Fruit fly (Drosophila melanogaster) whole organism, embryonic: ENCODE results near the gene CG7530.
A peak's percentile ranks its signal among the peaks of the same experiment; 100 is the strongest.

ENCODE experiments used
- Aef1 ChIP-seq: fragments of 200-800 bp; sonication (Bioruptor generic); IDR thresholded peaks from 3 replicates; pipeline ENCODE4 v1.3.6; 2022; ENCODE audit warnings: missing biosample characterization, missing genetic modification characterization
- Atf-2 ChIP-seq: fragments of 200-800 bp; sonication (Bioruptor generic); optimal IDR thresholded peaks from 2 replicates; lab custom pipeline; 2016; ENCODE audit warnings: missing biosample characterization, missing genetic modification characterization
- B-H1 ChIP-seq: fragments of 200-800 bp; sonication (Bioruptor generic); IDR thresholded peaks from 3 replicates; pipeline ENCODE4 v1.3.6; 2022; ENCODE audit warnings: missing biosample characterization, missing genetic modification characterization
- Blimp-1 ChIP-seq: fragments of 200-800 bp; sonication (Bioruptor generic); optimal IDR thresholded peaks from 3 replicates; lab custom pipeline; 2018; ENCODE audit warnings: missing biosample characterization, missing genetic modification characterization, mild to moderate bottlenecking, moderate library complexity, missing genetic modification reagents
- CG10267 ChIP-seq: fragments of 200-800 bp; sonication (Bioruptor generic); optimal IDR thresholded peaks from 2 replicates; lab custom pipeline; 2018; ENCODE audit warnings: missing biosample characterization, mild to moderate bottlenecking, missing genetic modification characterization, moderate library complexity
- CG10321 ChIP-seq: fragments of 200-800 bp; sonication (Bioruptor generic); IDR thresholded peaks from 2 replicates; pipeline ENCODE4 v1.3.6; 2022; ENCODE audit warnings: missing biosample characterization, missing genetic modification characterization
- CG10431 ChIP-seq: fragments of 200-800 bp; sonication (Bioruptor generic); optimal IDR thresholded peaks from 3 replicates; lab custom pipeline; 2018; ENCODE audit warnings: missing biosample characterization, mild to moderate bottlenecking, missing genetic modification characterization
- CG10543 ChIP-seq: fragments of 200-800 bp; sonication (Bioruptor generic); optimal IDR thresholded peaks from 3 replicates; lab custom pipeline; 2017; ENCODE audit warnings: missing biosample characterization, mild to moderate bottlenecking, missing genetic modification characterization, moderate library complexity
- CG11085 ChIP-seq: fragments of 200-800 bp; sonication (Bioruptor generic); IDR thresholded peaks from 2 replicates; pipeline ENCODE4 v1.3.6; 2022; ENCODE audit warnings: missing biosample characterization, missing genetic modification characterization
- CG11093 ChIP-seq: fragments of 200-800 bp; sonication (Bioruptor generic); IDR thresholded peaks from 3 replicates; pipeline ENCODE4 v1.3.6; 2022; ENCODE audit warnings: missing biosample characterization, missing genetic modification characterization
- CG11696 ChIP-seq: fragments of 200-800 bp; sonication (Bioruptor generic); IDR thresholded peaks from 2 replicates; pipeline ENCODE4 v1.3.6; 2022; ENCODE audit warnings: missing biosample characterization, missing genetic modification characterization
- CG12071 ChIP-seq: fragments of 200-800 bp; sonication (Bioruptor generic); optimal IDR thresholded peaks from 3 replicates; lab custom pipeline; 2018; ENCODE audit warnings: missing biosample characterization, mild to moderate bottlenecking, missing genetic modification characterization
- CG14050 ChIP-seq: fragments of 200-800 bp; sonication (Bioruptor generic); IDR thresholded peaks from 3 replicates; pipeline ENCODE4 v1.3.6; 2022; ENCODE audit warnings: missing biosample characterization, missing genetic modification characterization
- CG14441 ChIP-seq: fragments of 200-800 bp; sonication (Bioruptor generic); IDR thresholded peaks from 2 replicates; pipeline ENCODE4 v1.3.6; 2022; ENCODE audit warnings: missing biosample characterization, missing genetic modification characterization
- CG1603 ChIP-seq: fragments of 200-800 bp; sonication (Bioruptor generic); optimal IDR thresholded peaks from 2 replicates; lab custom pipeline; 2019; ENCODE audit warnings: missing biosample characterization, mild to moderate bottlenecking, missing genetic modification characterization, moderate library complexity
- CG17385 ChIP-seq: fragments of 200-800 bp; sonication (Bioruptor generic); optimal IDR thresholded peaks from 3 replicates; lab custom pipeline; 2018; ENCODE audit warnings: missing biosample characterization, mild to moderate bottlenecking, missing genetic modification characterization
- CG2202 ChIP-seq: fragments of 200-800 bp; sonication (Bioruptor generic); optimal IDR thresholded peaks from 2 replicates; lab custom pipeline; 2018; ENCODE audit warnings: missing biosample characterization, mild to moderate bottlenecking, missing genetic modification characterization
- CG3407 ChIP-seq: fragments of 200-800 bp; sonication (Bioruptor generic); optimal IDR thresholded peaks from 2 replicates; lab custom pipeline; 2018; ENCODE audit warnings: missing biosample characterization, mild to moderate bottlenecking, missing genetic modification characterization
- CG4730 ChIP-seq: fragments of 200-800 bp; sonication (Bioruptor generic); IDR thresholded peaks from 2 replicates; pipeline ENCODE4 v1.3.6; 2022; ENCODE audit warnings: missing biosample characterization, missing genetic modification characterization
- CG6254 ChIP-seq: fragments of 200-800 bp; sonication (Bioruptor generic); optimal IDR thresholded peaks from 3 replicates; lab custom pipeline; 2017; ENCODE audit warnings: mild to moderate bottlenecking, missing biosample characterization, missing genetic modification reagents, missing genetic modification characterization
- CG7556 ChIP-seq: fragments of 200-800 bp; sonication (Bioruptor generic); optimal IDR thresholded peaks from 2 replicates; lab custom pipeline; 2017; ENCODE audit warnings: missing biosample characterization, mild to moderate bottlenecking, missing genetic modification characterization
- CG8281 ChIP-seq: fragments of 200-800 bp; sonication (Bioruptor generic); optimal IDR thresholded peaks from 2 replicates; lab custom pipeline; 2018; ENCODE audit warnings: missing biosample characterization, mild to moderate bottlenecking, missing genetic modification characterization, moderate library complexity
- CG8388 ChIP-seq: fragments of 200-800 bp; sonication (Bioruptor generic); optimal IDR thresholded peaks from 2 replicates; lab custom pipeline; 2019; ENCODE audit warnings: missing biosample characterization, mild to moderate bottlenecking, missing genetic modification characterization, moderate library complexity
- CG8765 ChIP-seq: fragments of 200-800 bp; sonication (Bioruptor generic); IDR thresholded peaks from 2 replicates; pipeline ENCODE4 v1.3.6; 2022; ENCODE audit warnings: missing biosample characterization, missing genetic modification characterization
- CG8924 ChIP-seq: fragments of 200-800 bp; optimal IDR thresholded peaks from 3 replicates; lab custom pipeline; 2019; ENCODE audit warnings: missing biosample characterization, mild to moderate bottlenecking, missing genetic modification characterization, moderate library complexity
- H15 ChIP-seq: fragments of 200-800 bp; sonication (Bioruptor generic); IDR thresholded peaks from 3 replicates; pipeline ENCODE4 v1.3.6; 2022; ENCODE audit warnings: missing biosample characterization, missing genetic modification characterization
- Max ChIP-seq: fragments of 200-800 bp; sonication (Bioruptor generic); optimal IDR thresholded peaks from 2 replicates; lab custom pipeline; 2016; ENCODE audit warnings: missing biosample characterization, mild to moderate bottlenecking, missing genetic modification characterization
- Myb ChIP-seq: fragments of 200-800 bp; sonication (Bioruptor generic); optimal IDR thresholded peaks from 2 replicates; lab custom pipeline; 2016; ENCODE audit warnings: missing biosample characterization, missing genetic modification characterization
- NC2β ChIP-seq: fragments of 200-800 bp; sonication (Bioruptor generic); optimal IDR thresholded peaks from 2 replicates; lab custom pipeline; 2016; ENCODE audit warnings: missing biosample characterization, missing genetic modification characterization
- Neu2 ChIP-seq: fragments of 200-800 bp; sonication (Bioruptor generic); optimal IDR thresholded peaks from 3 replicates; lab custom pipeline; 2016; ENCODE audit warnings: missing biosample characterization, missing genetic modification characterization, borderline replicate concordance
- Xrp1 ChIP-seq: fragments of 200-800 bp; sonication (Bioruptor generic); IDR thresholded peaks from 2 replicates; pipeline ENCODE4 v1.3.6; 2022; ENCODE audit warnings: missing biosample characterization, missing genetic modification characterization
- caup ChIP-seq: fragments of 200-800 bp; sonication (Bioruptor generic); optimal IDR thresholded peaks from 3 replicates; lab custom pipeline; 2017; ENCODE audit warnings: missing biosample characterization, mild to moderate bottlenecking, missing genetic modification characterization, moderate library complexity; ENCODE audit not compliant: severe bottlenecking
- corto ChIP-seq: fragments of 200-800 bp; sonication (Bioruptor generic); optimal IDR thresholded peaks from 2 replicates; lab custom pipeline; 2016; ENCODE audit warnings: missing biosample characterization, mild to moderate bottlenecking, missing genetic modification characterization, moderate library complexity
- dimm ChIP-seq: fragments of 200-800 bp; sonication (Bioruptor generic); IDR thresholded peaks from 2 replicates; pipeline ENCODE4 v1.3.6; 2022; ENCODE audit warnings: missing biosample characterization, missing genetic modification characterization
- fu2 ChIP-seq: fragments of 200-800 bp; sonication (Bioruptor generic); optimal IDR thresholded peaks from 2 replicates; lab custom pipeline; 2016; ENCODE audit warnings: missing biosample characterization, missing genetic modification characterization
- ken ChIP-seq: fragments of 200-800 bp; sonication (Bioruptor generic); IDR thresholded peaks from 3 replicates; pipeline ENCODE4 v1.3.6; 2022; ENCODE audit warnings: missing biosample characterization, missing genetic modification characterization
- lbe ChIP-seq: fragments of 200-800 bp; sonication (Bioruptor generic); optimal IDR thresholded peaks from 2 replicates; lab custom pipeline; 2016; ENCODE audit warnings: missing biosample characterization, mild to moderate bottlenecking, missing genetic modification characterization
- mirr ChIP-seq: fragments of 200-800 bp; sonication (Bioruptor generic); optimal IDR thresholded peaks from 3 replicates; lab custom pipeline; 2018; ENCODE audit warnings: missing biosample characterization, mild to moderate bottlenecking, missing genetic modification characterization
- mld ChIP-seq: fragments of 200-800 bp; sonication (Bioruptor generic); IDR thresholded peaks from 3 replicates; pipeline ENCODE4 v1.3.6; 2022; ENCODE audit warnings: missing biosample characterization, missing genetic modification characterization; ENCODE audit not compliant: partially characterized antibody
- pros ChIP-seq: fragments of 200-800 bp; sonication (Bioruptor generic); optimal IDR thresholded peaks from 3 replicates; lab custom pipeline; 2019; ENCODE audit warnings: missing biosample characterization, mild to moderate bottlenecking, missing genetic modification characterization, moderate library complexity
- pzg ChIP-seq: fragments of 200-800 bp; sonication (Bioruptor generic); optimal IDR thresholded peaks from 3 replicates; lab custom pipeline; 2018; ENCODE audit warnings: missing biosample characterization, mild to moderate bottlenecking, missing genetic modification characterization, moderate library complexity
- rib ChIP-seq: fragments of 200-800 bp; sonication (Bioruptor generic); IDR thresholded peaks from 2 replicates; pipeline ENCODE4 v1.3.6; 2022; ENCODE audit warnings: missing biosample characterization, missing genetic modification characterization
- sc ChIP-seq, 3 experiments: fragments of >200 bp in 2 of 3; fragments of 200-800 bp in 1 of 3; sonication (Bioruptor generic) in 1 of 3; optimal IDR thresholded peaks; 2 replicates in 2 of 3; 3 replicates in 1 of 3; lab custom pipeline; 2017; ENCODE audit warnings: mild to moderate bottlenecking in 1 of 3, missing biosample characterization in 1 of 3, missing genetic modification characterization in 1 of 3, missing genetic modification reagents in 1 of 3
- tx ChIP-seq: fragments of 200-800 bp; sonication (Bioruptor generic); optimal IDR thresholded peaks from 2 replicates; lab custom pipeline; 2016; ENCODE audit warnings: missing biosample characterization, missing genetic modification characterization
- vnd ChIP-seq: fragments of 200-800 bp; sonication (Bioruptor generic); IDR thresholded peaks from 3 replicates; pipeline ENCODE4 v1.3.6; 2022; ENCODE audit warnings: missing biosample characterization, missing genetic modification characterization; ENCODE audit not compliant: partially characterized antibody

CG7530 gene

dm6 chr3R:14739088-14739487, 7.8 kb upstream of the CG7530 start (continued):
- TF ChIP-seq CG10267 (tag; lab: Kevin White, UChicago), result peak; percentile 78

DNA sequence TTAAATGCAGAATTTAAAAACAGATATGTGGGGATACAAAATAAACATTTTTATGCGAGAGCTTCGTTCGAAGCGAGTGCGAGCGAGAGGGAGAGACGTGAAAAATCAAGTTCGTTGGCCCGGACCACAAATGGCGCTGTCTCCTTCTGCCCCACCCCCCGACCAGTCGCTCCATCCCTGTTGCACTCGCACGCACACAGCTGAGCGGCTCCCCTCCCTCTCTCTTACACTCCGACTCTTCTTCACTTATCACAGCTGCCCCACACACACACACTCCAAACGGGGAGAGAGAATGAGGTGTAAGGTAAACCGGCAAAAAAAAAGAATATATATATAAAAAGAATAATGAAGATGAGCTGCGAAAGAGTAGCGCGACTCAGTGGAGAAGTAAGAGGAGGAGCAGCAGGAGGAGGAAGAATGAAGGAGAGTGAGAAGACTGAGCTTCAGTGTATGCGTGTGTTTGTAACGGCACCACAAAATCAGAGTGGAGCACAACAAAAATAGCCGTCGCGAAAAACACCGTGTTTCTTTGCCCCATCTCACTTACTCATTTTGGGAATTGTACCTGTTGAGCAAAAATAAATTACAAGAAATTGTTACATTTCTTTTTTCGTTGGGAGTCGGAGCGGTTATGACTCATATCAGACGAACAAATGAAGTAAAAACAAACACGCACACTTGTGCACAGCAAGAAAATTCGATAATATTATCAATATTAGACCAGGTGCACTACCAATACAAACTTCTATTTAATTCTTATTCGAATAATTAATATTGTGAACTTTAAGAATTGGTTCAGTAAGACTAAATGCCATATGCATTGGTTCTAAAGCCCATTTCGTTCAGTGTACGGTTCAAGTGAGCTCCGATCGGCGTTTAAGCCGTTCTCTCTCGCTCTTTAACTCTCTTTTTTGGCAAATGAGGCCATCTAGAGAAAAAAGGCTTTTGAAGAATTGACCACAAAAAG, 6.9 kb upstream of the CG7530 start:
- TF ChIP-seq Xrp1 (peak; percentile 97), Neu2 (GFP tag; lab: Kevin White, UChicago) (peak; percentile 53), Blimp-1 (GFP tag; lab: Kevin White, UChicago) (peak; percentile 91), CG12071 (peak; percentile 91), CG14050 (GFP tag; lab: Robert Waterston, UW) (peak; percentile 90), fu2 (GFP tag; lab: Kevin White, UChicago) (peak; percentile 80), CG8765 (GFP tag; lab: Robert Waterston, UW) (peak; percentile 83), sc (optimal IDR thresholded peaks at IDR 0.05; lab: Kevin White, UChicago) (no peak), sc (GFP tag; optimal IDR thresholded peaks at IDR 0.05; lab: Kevin White, UChicago) (peak; percentile 89), H15 (GFP tag; lab: Robert Waterston, UW) (peak; percentile 93), Aef1 (GFP tag; lab: Robert Waterston, UW) (peak; percentile 94), CG2202 (tag; lab: Kevin White, UChicago) (peak; percentile 91), CG4730 (GFP tag; lab: Robert Waterston, UW) (peak; percentile 94), CG14441 (peak; percentile 95), ken (GFP tag; lab: Robert Waterston, UW) (peak; percentile 95), tx (GFP tag; lab: Kevin White, UChicago) (peak; percentile 91), lbe (GFP tag; lab: Kevin White, UChicago) (peak; percentile 96), NC2β (GFP tag; lab: Kevin White, UChicago) (peak; percentile 90), CG17385 (GFP tag; lab: Kevin White, UChicago) (peak; percentile 92), CG8388 (GFP tag; lab: Kevin White, UChicago) (peak; percentile 94), CG8924 (tag; lab: Kevin White, UChicago) (peak; percentile 94), caup (GFP tag; lab: Kevin White, UChicago) (peak; percentile 92), CG7556 (peak; percentile 93), CG1603 (tag; lab: Kevin White, UChicago) (peak; percentile 97), pros (GFP tag; lab: Kevin White, UChicago) (peak; percentile 38), CG11093 (peak; percentile 89), dimm (GFP tag; lab: Robert Waterston, UW) (peak; percentile 92; the same call in 1 of the 2 replicates), corto (peak; percentile 86), CG10431 (GFP tag; lab: Kevin White, UChicago) (peak; percentile 71), mirr (peak; percentile 48), CG8281 (tag; lab: Kevin White, UChicago) (peak; percentile 72), CG3407 (peak; percentile 90), mld (GFP tag; lab: Robert Waterston, UW) (no peak), pzg (GFP tag; lab: Kevin White, UChicago) (peak; percentile 1), Max (GFP tag; lab: Kevin White, UChicago) (peak; percentile 88), Myb (GFP tag; lab: Kevin White, UChicago) (peak; percentile 69), Atf-2 (GFP tag; lab: Kevin White, UChicago) (peak; percentile 92), CG11696 (GFP tag; lab: Robert Waterston, UW) (peak; percentile 82), CG6254 (GFP tag; lab: Kevin White, UChicago) (peak; percentile 94), CG10543 (GFP tag; lab: Kevin White, UChicago) (no peak), B-H1 (peak; percentile 93), CG11085 (peak; percentile 90), vnd (GFP tag; lab: Robert Waterston, UW) (no peak), rib (GFP tag; lab: Robert Waterston, UW) (peak; percentile 93), CG10321 (peak; percentile 90)
